Fruit fly (Drosophila melanogaster): Measurements from ENCODE around the gene nSMase.

nSMase gene

dm6 chr3L:3251659-3252490 lies 32.9 kb downstream of the nSMase start:
- TF ChIP-seq CG8478 (optimal IDR thresholded peaks at IDR 0.05) (no peak), CTCF (optimal IDR thresholded peaks at IDR 0.05) (no peak)

DNA sequence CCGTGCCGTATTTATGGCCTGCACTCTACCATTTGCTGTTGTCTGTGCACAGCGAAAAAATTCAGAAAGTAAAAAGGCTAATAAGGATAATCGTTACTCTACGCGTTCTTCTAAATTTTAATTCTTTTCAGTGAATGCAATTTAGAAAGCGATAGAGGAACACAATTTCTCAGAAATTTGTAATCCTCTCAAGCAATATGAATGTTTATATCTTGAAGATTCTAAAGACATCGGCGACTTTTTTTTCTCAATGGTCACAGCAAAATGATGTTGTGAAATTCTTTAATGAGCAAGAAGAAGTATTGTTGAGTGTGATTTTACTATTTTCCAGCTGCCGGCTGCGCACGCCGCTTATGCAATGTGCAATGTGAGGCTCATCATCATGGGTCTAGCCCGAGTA lies 33.9 kb downstream of the nSMase start:
- TF ChIP-seq CTCF (optimal IDR thresholded peaks at IDR 0.05), result no peak
- TF ChIP-seq CG8478 (optimal IDR thresholded peaks at IDR 0.05), result no peak

- TF ChIP-seq CTCF (optimal IDR thresholded peaks at IDR 0.05) (no peak), CG8478 (optimal IDR thresholded peaks at IDR 0.05) (no peak)
These were observed 34.7 kb downstream of the nSMase start for dm6 chr3L:3253631-3254030.

dm6 chr3L:3257690-3258089 lies 38.7 kb downstream of the nSMase start, which contains the start of gene ckd:
Gene ckd, plus strand, starts transcription at chr3L:3257878.
- TF ChIP-seq CG8478 (optimal IDR thresholded peaks at IDR 0.05) (no peak), CTCF (optimal IDR thresholded peaks at IDR 0.05) (no peak)

DNA sequence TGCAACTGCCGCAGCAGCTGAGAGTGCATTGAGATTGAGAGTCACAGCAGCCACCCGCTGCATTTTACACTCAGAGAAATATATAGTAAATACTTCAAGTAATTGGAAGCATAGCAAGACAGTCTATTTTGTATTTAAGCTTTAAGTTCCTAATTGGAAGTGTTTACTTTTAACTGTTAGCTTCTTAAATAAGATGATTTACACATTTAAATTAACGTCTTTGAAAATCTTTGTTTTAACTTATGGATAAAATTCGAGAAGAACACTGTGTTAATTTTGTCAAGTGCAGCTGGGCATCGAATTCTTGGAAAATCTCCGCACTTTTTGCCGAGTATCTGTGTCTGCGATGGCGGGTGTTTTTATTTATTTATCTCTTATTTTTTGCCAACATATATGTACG lies 40.7 kb downstream of the nSMase start:
- TF ChIP-seq CG8478 (optimal IDR thresholded peaks at IDR 0.05) (no peak), CTCF (optimal IDR thresholded peaks at IDR 0.05) (no peak)

dm6 chr3L:3261642-3262041 lies 42.7 kb downstream of the nSMase start:
- TF ChIP-seq CG8478 (optimal IDR thresholded peaks at IDR 0.05) (no peak), CTCF (optimal IDR thresholded peaks at IDR 0.05) (no peak)

dm6 chr3L:3266306-3266705 lies 47.4 kb downstream of the nSMase start:
- TF ChIP-seq CG8478 (optimal IDR thresholded peaks at IDR 0.05) (no peak), CTCF (optimal IDR thresholded peaks at IDR 0.05) (no peak)

dm6 chr3L:3268161-3268560 lies 49.2 kb downstream of the nSMase start, which contains the start of gene CG34265:
Gene CG34265, plus strand, starts transcription at chr3L:3268461.
- no peak for TF ChIP-seq CTCF (optimal IDR thresholded peaks at IDR 0.05)

All from S2 (cell line).